Worm (Caenorhabditis elegans): Measurements from ENCODE around the gene Y71H2AM.29.

The Y71H2AM.29 gene

DNA sequence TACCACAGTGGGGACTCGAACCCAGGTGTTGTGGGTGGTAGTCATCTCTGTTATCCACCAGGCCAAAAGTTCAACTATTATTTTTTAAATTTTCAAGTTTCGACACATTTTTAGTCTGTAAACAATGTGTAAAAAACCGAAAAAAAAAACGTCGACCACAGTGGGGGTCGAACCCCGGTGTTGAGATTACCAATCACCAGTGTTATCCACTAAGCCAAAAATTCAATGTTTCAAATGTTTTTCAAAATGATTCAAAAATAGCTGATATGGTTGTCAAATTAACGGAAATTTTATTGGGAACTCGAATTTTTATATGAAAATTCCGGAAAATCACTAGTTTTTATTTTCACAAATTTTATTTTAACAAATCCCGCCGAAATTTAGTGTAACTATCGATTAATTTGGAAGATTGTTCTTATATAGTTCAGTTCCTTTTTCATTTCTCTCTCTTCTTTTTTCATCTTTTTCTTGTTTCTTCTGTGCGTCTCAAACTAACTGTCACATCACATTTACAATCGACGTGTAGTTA lies 40.6 kb downstream of the Y71H2AM.29 start:
- TF ChIP-seq lin-40 (tag; optimal IDR thresholded peaks at IDR 0.05) (no peak), rpc-1 (optimal IDR thresholded peaks at IDR 0.05) (peak; percentile 37), rpc-1 (tag; optimal IDR thresholded peaks at IDR 0.05) (peak; percentile 69), F33H1.4 (GFP tag; IDR thresholded peaks at IDR 0.05) (peak; percentile 15; the same call in 1 of the 2 replicates), B0261.1 (tag; optimal IDR thresholded peaks at IDR 0.05) (peak; percentile 54), zfh-2 (GFP tag; conservative IDR thresholded peaks at IDR 0.05) (no peak), lin-26 (GFP tag; IDR thresholded peaks at IDR 0.05) (0 out of 2 replicates have a peak, but pooled peaks have one; percentile 40), tbp1 (GFP tag; optimal IDR thresholded peaks at IDR 0.05) (peak; percentile 78), hmg-1.2 (GFP tag; IDR thresholded peaks at IDR 0.05) (peak; percentile 37)

ce11 chrIII:2874144-2874868 lies 41.7 kb downstream of the Y71H2AM.29 start, which contains the start of gene klf-1:
TSS of gene klf-1 (plus strand) at chrIII:2874818.
- TF ChIP-seq rpc-1 (optimal IDR thresholded peaks at IDR 0.05) (no peak), rpc-1 (tag; optimal IDR thresholded peaks at IDR 0.05) (peak; percentile 52), attf-5 (GFP tag; optimal IDR thresholded peaks at IDR 0.05) (peak; percentile 33), unc-130 (GFP tag; optimal IDR thresholded peaks at IDR 0.05) (no peak), mcd-1 (GFP tag; IDR thresholded peaks at IDR 0.05) (0 out of 2 replicates have a peak, but pooled peaks have one; percentile 15), hlh-26 (GFP tag; conservative IDR thresholded peaks at IDR 0.05) (no peak), unc-62 (GFP tag; optimal IDR thresholded peaks at IDR 0.05) (no peak), lir-1 (GFP tag; conservative IDR thresholded peaks at IDR 0.05) (no peak), nhr-27 (tag; optimal IDR thresholded peaks at IDR 0.05) (no peak), K11D2.4 (GFP tag; IDR thresholded peaks at IDR 0.05) (peak; percentile 69), dox-1 (GFP tag; IDR thresholded peaks at IDR 0.05) (peak; percentile 57), ceh-27 (GFP tag; optimal IDR thresholded peaks at IDR 0.05) (no peak), nfyb-1 (GFP tag; IDR thresholded peaks at IDR 0.05) (peak; percentile 24; the same call in 1 of the 2 replicates), ztf-26 (tag; optimal IDR thresholded peaks at IDR 0.05) (peak; percentile 50), K12H6.12 (tag; optimal IDR thresholded peaks at IDR 0.05) (no peak), Y53G8AR.9 (GFP tag; conservative IDR thresholded peaks at IDR 0.05) (no peak), tbp1 (GFP tag; optimal IDR thresholded peaks at IDR 0.05) (peak; percentile 9), C06A6.2 (GFP tag; conservative IDR thresholded peaks at IDR 0.05) (0 out of 2 replicates have a peak, but pooled peaks have one; percentile 42), lin-40 (tag; optimal IDR thresholded peaks at IDR 0.05) (peak; percentile 60), madf-3 (GFP tag; IDR thresholded peaks at IDR 0.05) (no peak), nhr-80 (tag; optimal IDR thresholded peaks at IDR 0.05) (peak; percentile 84), D2030.7 (GFP tag; IDR thresholded peaks at IDR 0.05) (no peak), let-607 (tag; optimal IDR thresholded peaks at IDR 0.05) (peak in 1 of 2 experiments; percentile 11), xnd-1 (tag; optimal IDR thresholded peaks at IDR 0.05) (no peak), cebp-1 (GFP tag; IDR thresholded peaks at IDR 0.05) (no peak), cebp-1 (tag; optimal IDR thresholded peaks at IDR 0.05) (peak; percentile 53), madf-10 (tag; optimal IDR thresholded peaks at IDR 0.05) (peak; percentile 16), lsy-27 (tag; optimal IDR thresholded peaks at IDR 0.05; ENCODE audit: borderline replicate concordance, insufficient read depth) (no peak), him-1 (tag; optimal IDR thresholded peaks at IDR 0.05) (no peak), T26A5.8 (tag; optimal IDR thresholded peaks at IDR 0.05) (no peak), F39B2.1 (GFP tag; IDR thresholded peaks at IDR 0.05) (no peak)
